Worm (Caenorhabditis elegans) whole organism, midembryonic: Measurements from ENCODE around the gene F22B7.9.

Source experiments
- T22C8.4 ChIP-seq: fragments of 200-800 bp; sonication (Bioruptor generic); IDR thresholded peaks from 2 replicates; pipeline ENCODE4 v1.3.6; 2022; ENCODE audit warnings: missing genetic modification characterization, missing compliant biosample characterization
- cog-1 ChIP-seq: sonication (generic microtip); optimal IDR thresholded peaks from 2 replicates; lab custom pipeline; 2016; ENCODE audit warnings: missing genetic modification characterization, missing compliant biosample characterization
- med-1 ChIP-seq: sonication (generic microtip); optimal IDR thresholded peaks from 2 replicates; lab custom pipeline; 2017; ENCODE audit warnings: missing genetic modification characterization, mild to moderate bottlenecking, missing compliant biosample characterization, antibody characterized with exemption, missing genetic modification reagents; ENCODE audit not compliant: insufficient read depth
- ref-1 ChIP-seq: fragments of 200-800 bp; sonication (Bioruptor generic); conservative IDR thresholded peaks from 2 replicates; pipeline ENCODE4 v1.3.6; 2022; ENCODE audit warnings: missing genetic modification reagents, missing genetic modification characterization, missing compliant biosample characterization
- ztf-29 ChIP-seq: fragments of 200-800 bp; sonication (Bioruptor generic); IDR thresholded peaks from 2 replicates; pipeline ENCODE4 v1.3.6; 2022; ENCODE audit warnings: missing genetic modification reagents, missing genetic modification characterization, missing compliant biosample characterization

- no peak for TF ChIP-seq cog-1 (tag; lab: Kevin White, UChicago)
- no peak for TF ChIP-seq T22C8.4 (GFP tag; lab: Robert Waterston, UW)
- no peak for TF ChIP-seq med-1 (GFP tag; lab: Kevin White, UChicago)
- no peak for TF ChIP-seq ztf-29 (GFP tag; lab: Robert Waterston, UW)
- TF ChIP-seq ref-1: no peak
These were observed 15.0 kb upstream of the F22B7.9 start for ce11 chrIII:8668717-8669116.
